Worm (Caenorhabditis elegans) whole organism, young adult: ENCODE measurements around the gene Y48A6B.3.
A peak's percentile ranks its signal among the peaks of the same experiment; 100 is the strongest.

Source experiments
- B0261.1 ChIP-seq: sonication (generic microtip); optimal IDR thresholded peaks from 2 replicates; lab custom pipeline; 2016; ENCODE audit warnings: mild to moderate bottlenecking, missing genetic modification characterization, moderate library complexity, missing compliant biosample characterization
- C17E4.6 ChIP-seq: fragments of 200-800 bp; sonication (Bioruptor generic); IDR thresholded peaks from 2 replicates; pipeline ENCODE4 v1.3.6; 2022; ENCODE audit warnings: missing genetic modification reagents, missing genetic modification characterization, missing compliant biosample characterization
- D2030.7 ChIP-seq: fragments of 200-800 bp; sonication (Bioruptor generic); IDR thresholded peaks from 2 replicates; pipeline ENCODE4 v1.3.6; 2022; ENCODE audit warnings: missing genetic modification reagents, missing genetic modification characterization, missing compliant biosample characterization
- F10E7.11 ChIP-seq: sonication (generic microtip); optimal IDR thresholded peaks from 2 replicates; lab custom pipeline; 2017; ENCODE audit warnings: mild to moderate bottlenecking, missing genetic modification characterization, moderate library complexity, missing compliant biosample characterization
- F37B4.10 ChIP-seq: fragments of 200-800 bp; sonication (Bioruptor generic); IDR thresholded peaks from 2 replicates; pipeline ENCODE4 v1.3.6; 2022; ENCODE audit warnings: missing genetic modification characterization, missing compliant biosample characterization
- F49E8.2 ChIP-seq: sonication (generic microtip); optimal IDR thresholded peaks from 3 replicates; lab custom pipeline; 2017; ENCODE audit warnings: missing genetic modification characterization, mild to moderate bottlenecking, missing compliant biosample characterization, antibody characterized with exemption, moderate library complexity; ENCODE audit not compliant: insufficient read depth
- F52B5.7 ChIP-seq: sonication (generic microtip); optimal IDR thresholded peaks from 2 replicates; lab custom pipeline; 2016; ENCODE audit warnings: mild to moderate bottlenecking, missing genetic modification characterization, missing compliant biosample characterization
- F55B11.4 ChIP-seq: sonication (generic microtip); optimal IDR thresholded peaks from 2 replicates; lab custom pipeline; 2016; ENCODE audit warnings: missing compliant biosample characterization, missing genetic modification characterization, borderline replicate concordance; ENCODE audit not compliant: insufficient read depth
- F57C9.4 ChIP-seq: sonication (generic microtip); optimal IDR thresholded peaks from 2 replicates; lab custom pipeline; 2017; ENCODE audit warnings: mild to moderate bottlenecking, missing genetic modification characterization, missing compliant biosample characterization
- T07F8.4 ChIP-seq: sonication (generic microtip); optimal IDR thresholded peaks from 2 replicates; lab custom pipeline; 2016; ENCODE audit warnings: mild to moderate bottlenecking, missing genetic modification characterization, moderate library complexity, missing compliant biosample characterization
- Y53F4B.3 ChIP-seq: fragments of 200-800 bp; sonication (Bioruptor generic); IDR thresholded peaks from 2 replicates; pipeline ENCODE4 v1.3.6; 2022; ENCODE audit warnings: missing genetic modification reagents, missing genetic modification characterization, missing compliant biosample characterization
- ZK185.1 ChIP-seq: sonication (generic microtip); optimal IDR thresholded peaks from 2 replicates; lab custom pipeline; 2016; ENCODE audit warnings: mild to moderate bottlenecking, missing genetic modification characterization, missing compliant biosample characterization; ENCODE audit not compliant: poor library complexity, severe bottlenecking
- ama-1 ChIP-seq, 3 experiments: fragments of 150-350 bp in 1 of 3; sonication (generic microtip) in 2 of 3; optimal IDR thresholded peaks; 2 replicates each; lab custom pipeline; 2014 to 2018; ENCODE audit warnings: missing biosample characterization in 2 of 3, missing genetic modification characterization in 2 of 3, missing genetic modification reagents in 2 of 3
- aptf-3 ChIP-seq: fragments of 200-800 bp; sonication (Bioruptor generic); IDR thresholded peaks from 2 replicates; pipeline ENCODE4 v1.3.6; 2022; ENCODE audit warnings: missing genetic modification characterization, missing compliant biosample characterization
- atf-7 ChIP-seq: sonication (generic microtip); optimal IDR thresholded peaks from 2 replicates; lab custom pipeline; 2017; ENCODE audit warnings: mild to moderate bottlenecking, missing genetic modification characterization, missing compliant biosample characterization
- attf-5 ChIP-seq: fragments of 200-800 bp; sonication (Bioruptor generic); optimal IDR thresholded peaks from 2 replicates; lab custom pipeline; 2018; ENCODE audit warnings: mild to moderate bottlenecking, missing genetic modification characterization, missing compliant biosample characterization
- cebp-2 ChIP-seq: fragments of 200-800 bp; sonication (Bioruptor generic); IDR thresholded peaks from 2 replicates; pipeline ENCODE4 v1.3.6; 2022; ENCODE audit warnings: missing genetic modification characterization, missing compliant biosample characterization
- ceh-40 ChIP-seq: fragments of 200-800 bp; sonication (Bioruptor generic); IDR thresholded peaks from 2 replicates; pipeline ENCODE4 v1.3.6; 2022; ENCODE audit warnings: missing genetic modification characterization, missing compliant biosample characterization
- ceh-79 ChIP-seq: sonication (generic microtip); optimal IDR thresholded peaks from 2 replicates; lab custom pipeline; 2017; ENCODE audit warnings: mild to moderate bottlenecking, missing genetic modification characterization, missing compliant biosample characterization
- chd-7 ChIP-seq: sonication (generic microtip); optimal IDR thresholded peaks from 2 replicates; lab custom pipeline; 2016; ENCODE audit warnings: mild to moderate bottlenecking, missing genetic modification characterization, moderate library complexity, missing compliant biosample characterization
- die-1 ChIP-seq: sonication (generic microtip); optimal IDR thresholded peaks from 2 replicates; lab custom pipeline; 2016; ENCODE audit warnings: missing genotype, mild to moderate bottlenecking, missing genetic modification characterization, missing compliant biosample characterization
- dox-1 ChIP-seq: fragments of 200-800 bp; sonication (Bioruptor generic); IDR thresholded peaks from 2 replicates; pipeline ENCODE4 v1.3.6; 2022; ENCODE audit warnings: missing genetic modification reagents, missing genetic modification characterization, missing compliant biosample characterization
- dpff-1 ChIP-seq: sonication (generic microtip); optimal IDR thresholded peaks from 2 replicates; lab custom pipeline; 2017; ENCODE audit warnings: mild to moderate bottlenecking, missing genetic modification characterization, missing compliant biosample characterization
- efl-1 ChIP-seq: fragments of 150-350 bp; optimal IDR thresholded peaks from 2 replicates; lab custom pipeline; 2014; ENCODE audit warnings: missing biosample characterization, missing genetic modification reagents, missing genetic modification characterization
- ekl-4 ChIP-seq: fragments of 200-800 bp; sonication (Bioruptor generic); IDR thresholded peaks from 2 replicates; pipeline ENCODE4 v1.3.6; 2022; ENCODE audit warnings: missing genetic modification reagents, missing genetic modification characterization, missing compliant biosample characterization
- ets-4 ChIP-seq: fragments of 200-800 bp; sonication (Bioruptor generic); optimal IDR thresholded peaks from 2 replicates; lab custom pipeline; 2018; ENCODE audit warnings: mild to moderate bottlenecking, missing genetic modification characterization, missing compliant biosample characterization
- him-1 ChIP-seq: sonication (generic microtip); optimal IDR thresholded peaks from 2 replicates; lab custom pipeline; 2016; ENCODE audit warnings: missing genotype, missing genetic modification reagents, missing genetic modification characterization, missing compliant biosample characterization
- hlh-26 ChIP-seq: fragments of 200-800 bp; sonication (Bioruptor generic); conservative IDR thresholded peaks from 2 replicates; pipeline ENCODE4 v1.3.6; 2022; ENCODE audit warnings: missing genetic modification reagents, missing genetic modification characterization, missing compliant biosample characterization
- hrde-1 ChIP-seq: sonication (generic microtip); optimal IDR thresholded peaks from 2 replicates; lab custom pipeline; 2016; ENCODE audit warnings: missing genetic modification characterization, mild to moderate bottlenecking, missing compliant biosample characterization, moderate library complexity, missing genotype, missing genetic modification reagents, borderline replicate concordance
- let-526 ChIP-seq: fragments of 200-800 bp; sonication (Bioruptor generic); IDR thresholded peaks from 2 replicates; pipeline ENCODE4 v1.3.6; 2022; ENCODE audit warnings: missing genetic modification reagents, missing genetic modification characterization, missing compliant biosample characterization
- let-607 ChIP-seq, 2 experiments: fragments of 200-800 bp in 1 of 2; sonication (Bioruptor generic) in 1 of 2; sonication (generic microtip) in 1 of 2; optimal IDR thresholded peaks; 2 replicates each; lab custom pipeline; 2016 to 2018; ENCODE audit warnings: mild to moderate bottlenecking in 2 of 2, missing compliant biosample characterization in 2 of 2, missing genetic modification characterization in 2 of 2, moderate library complexity in 2 of 2, missing genotype in 1 of 2
- lin-40 ChIP-seq: sonication (generic microtip); optimal IDR thresholded peaks from 2 replicates; lab custom pipeline; 2016; ENCODE audit warnings: missing genetic modification characterization, mild to moderate bottlenecking, missing compliant biosample characterization, missing genotype, missing genetic modification reagents
- madf-10 ChIP-seq: sonication (generic microtip); optimal IDR thresholded peaks from 2 replicates; lab custom pipeline; 2016; ENCODE audit warnings: mild to moderate bottlenecking, missing genetic modification characterization, missing compliant biosample characterization
- madf-6 ChIP-seq: fragments of 200-800 bp; sonication (Bioruptor generic); IDR thresholded peaks from 2 replicates; pipeline ENCODE4 v1.3.6; 2022; ENCODE audit warnings: missing genetic modification reagents, missing genetic modification characterization, missing compliant biosample characterization
- madf-8 ChIP-seq: fragments of 200-800 bp; sonication (Bioruptor generic); conservative IDR thresholded peaks from 2 replicates; pipeline ENCODE4 v1.3.6; 2022; ENCODE audit warnings: missing genetic modification reagents, missing genetic modification characterization, missing compliant biosample characterization
- nfya-1 ChIP-seq: sonication (generic microtip); optimal IDR thresholded peaks from 2 replicates; lab custom pipeline; 2017; ENCODE audit warnings: antibody characterized with exemption, missing compliant biosample characterization, missing genetic modification characterization, borderline replicate concordance; ENCODE audit not compliant: insufficient read depth
- nfya-2 ChIP-seq: fragments of 200-800 bp; sonication (Bioruptor generic); IDR thresholded peaks from 2 replicates; pipeline ENCODE4 v1.3.6; 2022; ENCODE audit warnings: missing genetic modification reagents, missing genetic modification characterization, missing compliant biosample characterization
- nhr-179 ChIP-seq: sonication (generic microtip); optimal IDR thresholded peaks from 2 replicates; lab custom pipeline; 2016; ENCODE audit warnings: mild to moderate bottlenecking, missing genetic modification characterization, missing compliant biosample characterization
- nhr-27 ChIP-seq: fragments of 200-800 bp; sonication (Bioruptor generic); optimal IDR thresholded peaks from 2 replicates; lab custom pipeline; 2018; ENCODE audit warnings: mild to moderate bottlenecking, missing genetic modification characterization, moderate library complexity, missing compliant biosample characterization
- pbrm-1 ChIP-seq: fragments of 200-800 bp; sonication (Bioruptor generic); IDR thresholded peaks from 2 replicates; pipeline ENCODE4 v1.3.6; 2022; ENCODE audit warnings: missing genetic modification reagents, missing genetic modification characterization, missing compliant biosample characterization
- pha-4 ChIP-seq: fragments of 150-350 bp; sonication (generic microtip); optimal IDR thresholded peaks from 2 replicates; lab custom pipeline; 2014; ENCODE audit warnings: missing biosample characterization, missing genetic modification reagents, missing genetic modification characterization
- repo-1 ChIP-seq: sonication (generic microtip); optimal IDR thresholded peaks from 2 replicates; lab custom pipeline; 2017; ENCODE audit warnings: mild to moderate bottlenecking, missing genetic modification characterization, missing compliant biosample characterization
- sdz-38 ChIP-seq: sonication (generic microtip); optimal IDR thresholded peaks from 2 replicates; lab custom pipeline; 2016; ENCODE audit warnings: missing genotype, missing genetic modification characterization, missing compliant biosample characterization
- sea-2 ChIP-seq: fragments of 200-800 bp; sonication (Bioruptor generic); IDR thresholded peaks from 2 replicates; pipeline ENCODE4 v1.3.6; 2022; ENCODE audit warnings: missing genetic modification characterization, missing compliant biosample characterization
- tbp1 ChIP-seq: fragments of 200-800 bp; sonication (Bioruptor generic); optimal IDR thresholded peaks from 2 replicates; lab custom pipeline; 2018; ENCODE audit warnings: mild to moderate bottlenecking, missing genetic modification characterization, missing compliant biosample characterization
- xnd-1 ChIP-seq: sonication (generic microtip); optimal IDR thresholded peaks from 2 replicates; lab custom pipeline; 2016; ENCODE audit warnings: missing genotype, missing genetic modification reagents, missing genetic modification characterization, missing compliant biosample characterization
- zim-3 ChIP-seq: sonication (generic microtip); optimal IDR thresholded peaks from 2 replicates; lab custom pipeline; 2017; ENCODE audit warnings: mild to moderate bottlenecking, missing genetic modification characterization, moderate library complexity, missing compliant biosample characterization
- ztf-3 ChIP-seq: fragments of 200-800 bp; sonication (Bioruptor generic); optimal IDR thresholded peaks from 2 replicates; lab custom pipeline; 2018; ENCODE audit warnings: mild to moderate bottlenecking, missing genetic modification characterization, missing compliant biosample characterization

The Y48A6B.3 gene

DNA sequence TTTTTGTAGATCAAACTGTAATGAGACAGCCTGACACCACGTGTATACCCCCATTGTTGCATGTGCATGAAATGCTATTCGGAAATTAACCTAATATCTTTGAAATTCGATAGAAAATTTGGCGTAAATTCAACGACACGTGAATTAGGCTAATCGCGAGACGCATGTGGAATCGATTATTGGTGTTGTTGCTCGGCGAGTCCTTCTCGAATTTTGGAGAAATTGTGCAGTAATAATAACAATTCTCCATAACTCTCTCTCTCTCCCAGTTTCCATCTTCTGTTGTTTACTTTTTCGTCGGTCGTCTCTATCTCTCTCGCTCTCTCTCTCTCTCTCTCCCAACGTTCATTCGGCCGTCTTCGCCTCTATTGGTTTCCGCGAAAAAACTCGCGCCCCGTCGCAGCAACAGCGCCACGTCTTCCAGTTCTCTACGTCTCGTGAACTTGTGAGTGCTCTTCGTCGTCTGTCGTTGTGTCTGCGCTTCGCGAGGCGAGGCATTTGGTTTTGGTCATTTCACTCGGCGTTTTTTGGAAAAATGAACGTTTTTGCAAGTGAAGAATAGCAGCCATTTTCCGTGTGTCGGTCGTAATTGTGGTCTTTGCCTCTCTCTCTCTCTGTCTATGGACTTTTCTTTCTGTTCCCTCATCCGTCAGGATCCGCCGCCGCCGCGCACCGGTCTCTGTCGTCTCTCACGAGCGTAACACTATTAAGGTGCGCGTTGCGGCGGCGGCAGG, 46.7 kb downstream of the Y48A6B.3 start (continued):
- TF ChIP-seq ztf-3 (GFP tag; lab: Kevin White, UChicago) (no peak), let-526 (no peak), him-1 (tag; lab: Kevin White, UChicago) (no peak), D2030.7 (GFP tag; lab: Robert Waterston, UW) (no peak), F49E8.2 (tag; lab: Kevin White, UChicago) (no peak), B0261.1 (tag; lab: Kevin White, UChicago) (no peak), T07F8.4 (tag; lab: Kevin White, UChicago) (no peak), F57C9.4 (tag; lab: Kevin White, UChicago) (no peak), nhr-27 (no peak), aptf-3 (GFP tag; lab: Robert Waterston, UW) (no peak), repo-1 (tag; lab: Kevin White, UChicago) (peak; percentile 13), ekl-4 (GFP tag; lab: Robert Waterston, UW) (no peak), F52B5.7 (tag; lab: Kevin White, UChicago) (no peak), hlh-26 (GFP tag; lab: Robert Waterston, UW) (no peak), madf-10 (tag; lab: Kevin White, UChicago) (peak; percentile 40), madf-8 (no peak), ceh-79 (tag; lab: Kevin White, UChicago) (no peak), xnd-1 (no peak), F55B11.4 (tag; lab: Kevin White, UChicago) (no peak), dox-1 (GFP tag; lab: Robert Waterston, UW) (peak; percentile 75), lin-40 (tag; lab: Kevin White, UChicago) (peak; percentile 68), dpff-1 (tag; lab: Kevin White, UChicago) (no peak), let-607 (tag; optimal IDR thresholded peaks at IDR 0.05; lab: Kevin White, UChicago) (peak in 1 of 2 experiments; percentile 52), ceh-40 (GFP tag; lab: Robert Waterston, UW) (no peak), cebp-2 (no peak), sea-2 (no peak), nfya-2 (GFP tag; lab: Robert Waterston, UW) (no peak), madf-6 (GFP tag; lab: Robert Waterston, UW) (no peak), F10E7.11 (no peak), efl-1 (no peak), nfya-1 (tag; lab: Kevin White, UChicago) (no peak), Y53F4B.3 (GFP tag; lab: Robert Waterston, UW) (no peak), sdz-38 (no peak), atf-7 (no peak), tbp1 (no peak), ets-4 (GFP tag; lab: Kevin White, UChicago) (no peak), zim-3 (tag; lab: Kevin White, UChicago) (no peak), chd-7 (no peak), attf-5 (GFP tag; lab: Kevin White, UChicago) (peak; percentile 80), ama-1 (optimal IDR thresholded peaks at IDR 0.05; lab: Kevin White, UChicago) (no peak), ama-1 (GFP tag; optimal IDR thresholded peaks at IDR 0.05; lab: Kevin White, UChicago) (no peak), ZK185.1 (tag; lab: Kevin White, UChicago) (no peak), die-1 (no peak), F37B4.10 (GFP tag; lab: Robert Waterston, UW) (no peak), pbrm-1 (no peak), nhr-179 (tag; lab: Kevin White, UChicago) (no peak), pha-4 (tag; lab: Kevin White, UChicago) (no peak), hrde-1 (tag; lab: Kevin White, UChicago) (no peak), C17E4.6 (GFP tag; lab: Robert Waterston, UW) (no peak)
